Worm (Caenorhabditis elegans) whole organism, midembryonic: Measurements from ENCODE around the gene W02D7.6.

Source experiments
- T22C8.4 ChIP-seq: fragments of 200-800 bp; sonication (Bioruptor generic); IDR thresholded peaks from 2 replicates; pipeline ENCODE4 v1.3.6; 2022; ENCODE audit warnings: missing genetic modification characterization, missing compliant biosample characterization
- cog-1 ChIP-seq: sonication (generic microtip); optimal IDR thresholded peaks from 2 replicates; lab custom pipeline; 2016; ENCODE audit warnings: missing genetic modification characterization, missing compliant biosample characterization
- flt-1 ChIP-seq: fragments of 200-800 bp; sonication (Bioruptor generic); IDR thresholded peaks from 2 replicates; pipeline ENCODE4 v1.3.6; 2022; ENCODE audit warnings: missing genetic modification characterization, missing compliant biosample characterization
- klf-2 ChIP-seq: fragments of 200-800 bp; sonication (Bioruptor generic); conservative IDR thresholded peaks from 2 replicates; pipeline ENCODE4 v1.3.6; 2022; ENCODE audit warnings: missing genetic modification reagents, missing genetic modification characterization, missing compliant biosample characterization
- ref-1 ChIP-seq: fragments of 200-800 bp; sonication (Bioruptor generic); conservative IDR thresholded peaks from 2 replicates; pipeline ENCODE4 v1.3.6; 2022; ENCODE audit warnings: missing genetic modification reagents, missing genetic modification characterization, missing compliant biosample characterization
- ztf-23 ChIP-seq: fragments of 200-800 bp; sonication (Bioruptor generic); IDR thresholded peaks from 2 replicates; pipeline ENCODE4 v1.3.6; 2022; ENCODE audit warnings: missing genetic modification reagents, missing genetic modification characterization, missing compliant biosample characterization

ce11 chrV:8285455-8285854 lies 15.9 kb downstream of the W02D7.6 start:
- TF ChIP-seq ztf-23 (GFP tag; lab: Robert Waterston, UW), result no peak
- TF ChIP-seq T22C8.4 (GFP tag; lab: Robert Waterston, UW), result no peak
- no peak for TF ChIP-seq flt-1 (GFP tag; lab: Robert Waterston, UW)
- TF ChIP-seq cog-1, result no peak
- no peak for TF ChIP-seq klf-2 (GFP tag; lab: Robert Waterston, UW)
- TF ChIP-seq ref-1 (GFP tag; lab: Robert Waterston, UW), result no peak
